Worm (Caenorhabditis elegans) whole organism, mixed stage, embryonic: ENCODE data around the gene F25E2.2.

Experiments
- ces-1 ChIP-seq: fragments of 150-350 bp; optimal IDR thresholded peaks from 2 replicates; lab custom pipeline; 2014; ENCODE audit warnings: missing biosample characterization, missing genetic modification reagents, missing genetic modification characterization
- hlh-1 ChIP-seq: fragments of 150-350 bp; optimal IDR thresholded peaks from 2 replicates; lab custom pipeline; 2014; ENCODE audit warnings: missing biosample characterization, missing genetic modification reagents, missing genetic modification characterization
- lin-13 ChIP-seq: fragments of 150-350 bp; optimal IDR thresholded peaks from 2 replicates; lab custom pipeline; 2014; ENCODE audit warnings: missing biosample characterization, missing genetic modification characterization
- lsy-2 ChIP-seq: fragments of 150-350 bp; optimal IDR thresholded peaks from 2 replicates; lab custom pipeline; 2014; ENCODE audit warnings: missing biosample characterization, missing genetic modification characterization
- mab-5 ChIP-seq: fragments of 150-350 bp; optimal IDR thresholded peaks from 2 replicates; lab custom pipeline; 2014; ENCODE audit warnings: missing biosample characterization, missing genetic modification characterization
- mep-1 ChIP-seq: fragments of 150-350 bp; optimal IDR thresholded peaks from 2 replicates; lab custom pipeline; 2017; ENCODE audit warnings: missing biosample characterization, missing genetic modification reagents, missing genetic modification characterization, inconsistent platforms
- nhr-237 ChIP-seq: fragments of 150-350 bp; optimal IDR thresholded peaks from 2 replicates; lab custom pipeline; 2014; ENCODE audit warnings: missing biosample characterization, missing genetic modification characterization
- pha-4 ChIP-seq: fragments of 150-350 bp; optimal IDR thresholded peaks from 2 replicates; lab custom pipeline; 2018; ENCODE audit warnings: missing biosample characterization, missing genetic modification reagents, missing genetic modification characterization
- snpc-4 ChIP-seq: fragments of 150-350 bp; optimal IDR thresholded peaks from 2 replicates; lab custom pipeline; 2014; ENCODE audit warnings: missing biosample characterization, missing genetic modification characterization
- tbx-8 ChIP-seq: fragments of 200-800 bp; sonication (Bioruptor generic); optimal IDR thresholded peaks from 2 replicates; lab custom pipeline; 2018; ENCODE audit warnings: mild to moderate bottlenecking, missing genetic modification characterization, moderate library complexity, missing compliant biosample characterization
- zip-8 ChIP-seq: fragments of 150-350 bp; optimal IDR thresholded peaks from 2 replicates; lab custom pipeline; 2014; ENCODE audit warnings: missing biosample characterization, missing genetic modification characterization

DNA sequence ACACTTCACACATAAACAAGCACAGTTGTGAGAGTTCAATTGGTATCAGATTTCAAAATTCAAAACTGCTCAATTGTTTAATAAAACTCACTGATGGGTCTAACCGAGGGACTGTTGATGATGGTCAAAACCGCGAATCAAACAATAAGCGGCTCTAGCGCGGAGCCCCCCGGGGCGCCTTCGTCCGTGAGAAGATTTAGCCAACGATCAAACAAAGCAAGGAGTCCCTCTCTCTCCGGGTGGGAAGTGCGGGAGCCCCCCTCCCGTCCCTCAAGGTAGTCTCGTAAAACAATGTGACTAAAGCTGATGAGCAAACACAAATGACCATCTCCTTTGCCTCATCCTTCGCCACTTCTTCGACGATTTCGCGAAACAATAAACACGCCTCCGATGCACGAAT is 47.1 kb upstream of the F25E2.2 start:
- TF ChIP-seq mab-5: no peak
- TF ChIP-seq ces-1 (GFP tag; lab: Kevin White, UChicago): no peak
- peak; percentile 27 for TF ChIP-seq pha-4 (tag; lab: Kevin White, UChicago)
- no peak for TF ChIP-seq zip-8 (tag; lab: Kevin White, UChicago)
- TF ChIP-seq mep-1 (tag; lab: Kevin White, UChicago): no peak
- TF ChIP-seq tbx-8 (GFP tag; lab: Kevin White, UChicago): no peak
- no peak for TF ChIP-seq hlh-1 (tag; lab: Kevin White, UChicago)
- no peak for TF ChIP-seq lsy-2 (tag; lab: Kevin White, UChicago)
- TF ChIP-seq snpc-4 (tag; lab: Kevin White, UChicago): no peak
- TF ChIP-seq lin-13: no peak
- TF ChIP-seq nhr-237: no peak
